Fruit fly (Drosophila melanogaster): Measurements from ENCODE around the gene CG18273.

dm6 chrX:526479-527071, 39.2 kb upstream of the CG18273 start:
- no peak for TF ChIP-seq CG5204 (GFP tag; optimal IDR thresholded peaks at IDR 0.05)
- no peak for TF ChIP-seq tj (GFP tag; optimal IDR thresholded peaks at IDR 0.05)
- TF ChIP-seq kay (GFP tag; ENCODE audit: borderline replicate concordance), result no peak
- no peak for TF ChIP-seq pad (GFP tag; optimal IDR thresholded peaks at IDR 0.05)
- no peak for TF ChIP-seq CG1620 (GFP tag; optimal IDR thresholded peaks at IDR 0.05)
- no peak for TF ChIP-seq CG7101 (tag; optimal IDR thresholded peaks at IDR 0.05)
- TF ChIP-seq CG33017 (tag; optimal IDR thresholded peaks at IDR 0.05), result no peak
- TF ChIP-seq cic (GFP tag; optimal IDR thresholded peaks at IDR 0.05), result no peak
- no peak for TF ChIP-seq Hr96 (GFP tag; optimal IDR thresholded peaks at IDR 0.05)
- no peak for TF ChIP-seq CG7045 (GFP tag; optimal IDR thresholded peaks at IDR 0.05)
- no peak for TF ChIP-seq cnc (optimal IDR thresholded peaks at IDR 0.05)
- no peak for TF ChIP-seq CG12768 (GFP tag; optimal IDR thresholded peaks at IDR 0.05)
